Worm (Caenorhabditis elegans) whole organism, L4 larva: ENCODE measurements around the gene nhr-205.

ENCODE experiments used
- F44E2.7 ChIP-seq: fragments of 200-800 bp; sonication (Bioruptor generic); IDR thresholded peaks from 2 replicates; pipeline ENCODE4 v2.1.2; 2022; ENCODE audit warnings: missing genetic modification characterization, missing compliant biosample characterization
- F49E8.2 ChIP-seq: sonication (generic microtip); optimal IDR thresholded peaks from 2 replicates; lab custom pipeline; 2016; ENCODE audit warnings: missing compliant biosample characterization, mild to moderate bottlenecking, missing genetic modification characterization, borderline replicate concordance
- T20F7.1 ChIP-seq: fragments of 200-800 bp; sonication (Bioruptor generic); optimal IDR thresholded peaks from 2 replicates; lab custom pipeline; 2018; ENCODE audit warnings: mild to moderate bottlenecking, missing genetic modification characterization, missing compliant biosample characterization
- T26A8.4 ChIP-seq: fragments of 200-800 bp; sonication (Bioruptor generic); IDR thresholded peaks from 2 replicates; pipeline ENCODE4 v1.3.6; 2022; ENCODE audit warnings: missing genetic modification characterization, missing compliant biosample characterization
- Y105C5A.15 ChIP-seq: fragments of 200-800 bp; sonication (Bioruptor generic); IDR thresholded peaks from 2 replicates; pipeline ENCODE4 v1.3.6; 2022; ENCODE audit warnings: missing genetic modification characterization, missing compliant biosample characterization
- Y5F2A.4 ChIP-seq: fragments of 200-800 bp; sonication (Bioruptor generic); optimal IDR thresholded peaks from 2 replicates; lab custom pipeline; 2018; ENCODE audit warnings: mild to moderate bottlenecking, missing genetic modification characterization, missing compliant biosample characterization
- Y75B8A.6 ChIP-seq: fragments of 200-800 bp; sonication (Bioruptor generic); IDR thresholded peaks from 2 replicates; pipeline ENCODE4 v1.3.6; 2022; ENCODE audit warnings: missing genetic modification reagents, missing genetic modification characterization, missing compliant biosample characterization
- aha-1 ChIP-seq: fragments of 150-350 bp; peaks from one replicate; lab custom pipeline; 2014; ENCODE audit warnings: missing biosample characterization, missing genetic modification characterization
- ama-1 ChIP-seq: fragments of 150-350 bp; optimal IDR thresholded peaks from 2 replicates; lab custom pipeline; 2014; ENCODE audit warnings: inconsistent platforms, mixed read lengths
- ceh-82 ChIP-seq: sonication (generic microtip); optimal IDR thresholded peaks from 2 replicates; lab custom pipeline; 2017; ENCODE audit warnings: missing biosample characterization, missing genetic modification characterization
- cey-2 ChIP-seq: sonication (generic microtip); optimal IDR thresholded peaks from 3 replicates; lab custom pipeline; 2017; ENCODE audit warnings: missing genetic modification characterization, mild to moderate bottlenecking, missing compliant biosample characterization, antibody characterized with exemption, borderline replicate concordance; ENCODE audit not compliant: insufficient read depth
- daf-8 ChIP-seq: fragments of 200-800 bp; sonication (Bioruptor generic); IDR thresholded peaks from 2 replicates; pipeline ENCODE4 v1.3.6; 2022; ENCODE audit warnings: missing genetic modification characterization, missing compliant biosample characterization
- dmd-8 ChIP-seq: fragments of 200-800 bp; sonication (Bioruptor generic); IDR thresholded peaks from 2 replicates; pipeline ENCODE4 v1.3.6; 2022; ENCODE audit warnings: missing genetic modification characterization, missing compliant biosample characterization
- dpl-1 ChIP-seq: fragments of 150-350 bp; optimal IDR thresholded peaks from 2 replicates; lab custom pipeline; 2014; ENCODE audit warnings: missing biosample characterization, missing genetic modification reagents, missing genetic modification characterization
- dve-1 ChIP-seq: sonication (generic microtip); optimal IDR thresholded peaks from 2 replicates; lab custom pipeline; 2017; ENCODE audit warnings: antibody characterized with exemption, mild to moderate bottlenecking, missing genetic modification characterization, missing compliant biosample characterization; ENCODE audit not compliant: insufficient read depth
- egl-43 ChIP-seq: fragments of 200-800 bp; sonication (Bioruptor generic); IDR thresholded peaks from 2 replicates; pipeline ENCODE4 v1.3.6; 2022; ENCODE audit warnings: missing genetic modification reagents, missing genetic modification characterization, missing compliant biosample characterization
- gei-8 ChIP-seq: fragments of 200-800 bp; sonication (Bioruptor generic); optimal IDR thresholded peaks from 2 replicates; lab custom pipeline; 2018; ENCODE audit warnings: mild to moderate bottlenecking, missing genetic modification characterization, missing compliant biosample characterization
- hif-1 ChIP-seq, 2 experiments: sonication (generic microtip); optimal IDR thresholded peaks; 2 replicates each; lab custom pipeline; 2016 to 2017; ENCODE audit warnings: missing compliant biosample characterization in 2 of 2, missing genetic modification characterization in 2 of 2, missing genetic modification reagents in 2 of 2, missing genotype in 2 of 2, mild to moderate bottlenecking in 1 of 2
- hlh-30 ChIP-seq: sonication (generic microtip); optimal IDR thresholded peaks from 2 replicates; lab custom pipeline; 2017; ENCODE audit warnings: antibody characterized with exemption, mild to moderate bottlenecking, missing genetic modification characterization, missing compliant biosample characterization; ENCODE audit not compliant: insufficient read depth
- jun-1 ChIP-seq: fragments of 150-350 bp; optimal IDR thresholded peaks from 2 replicates; lab custom pipeline; 2014; ENCODE audit warnings: missing biosample characterization, missing genetic modification reagents, missing genetic modification characterization
- lin-15B ChIP-seq: fragments of 150-350 bp; sonication (generic microtip); optimal IDR thresholded peaks from 3 replicates; lab custom pipeline; 2014; ENCODE audit warnings: missing biosample characterization, missing genetic modification characterization
- lin-29 ChIP-seq: fragments of 200-800 bp; sonication (Bioruptor generic); IDR thresholded peaks from 2 replicates; pipeline ENCODE4 v1.3.6; 2022; ENCODE audit warnings: missing genetic modification reagents, missing genetic modification characterization, missing compliant biosample characterization
- lir-3 ChIP-seq: sonication (generic microtip); optimal IDR thresholded peaks from 2 replicates; lab custom pipeline; 2016; ENCODE audit warnings: mild to moderate bottlenecking, missing genetic modification characterization, missing compliant biosample characterization
- lsy-2 ChIP-seq, 2 experiments: fragments of 150-350 bp in 1 of 2; sonication (generic microtip) in 1 of 2; optimal IDR thresholded peaks; 2 replicates each; lab custom pipeline; 2014 to 2017; ENCODE audit warnings: missing biosample characterization in 2 of 2, missing genetic modification characterization in 2 of 2
- madf-9 ChIP-seq: fragments of 200-800 bp; sonication (Bioruptor generic); conservative IDR thresholded peaks from 2 replicates; pipeline ENCODE4 v1.3.6; 2022; ENCODE audit warnings: missing genetic modification reagents, missing genetic modification characterization, missing compliant biosample characterization
- mep-1 ChIP-seq: fragments of 150-350 bp; sonication (generic microtip); optimal IDR thresholded peaks from 3 replicates; lab custom pipeline; 2014; ENCODE audit warnings: missing biosample characterization, missing genetic modification characterization
- mes-2 ChIP-seq: sonication (generic microtip); optimal IDR thresholded peaks from 2 replicates; lab custom pipeline; 2016; ENCODE audit warnings: missing genotype, mild to moderate bottlenecking, missing genetic modification characterization, missing compliant biosample characterization; ENCODE audit not compliant: poor library complexity, severe bottlenecking
- nhr-11 ChIP-seq: fragments of 150-350 bp; optimal IDR thresholded peaks from 2 replicates; lab custom pipeline; 2014; ENCODE audit warnings: missing biosample characterization, missing genetic modification characterization
- nhr-111 ChIP-seq: fragments of 200-800 bp; sonication (Bioruptor generic); optimal IDR thresholded peaks from 2 replicates; lab custom pipeline; 2018; ENCODE audit warnings: mild to moderate bottlenecking, missing genetic modification characterization, missing compliant biosample characterization
- nhr-25 ChIP-seq: sonication (generic microtip); optimal IDR thresholded peaks from 2 replicates; lab custom pipeline; 2017; ENCODE audit warnings: missing genetic modification characterization, mild to moderate bottlenecking, missing compliant biosample characterization, antibody characterized with exemption, moderate library complexity, borderline replicate concordance; ENCODE audit not compliant: insufficient read depth
- nhr-28 ChIP-seq: fragments of 150-350 bp; optimal IDR thresholded peaks from 2 replicates; lab custom pipeline; 2014; ENCODE audit warnings: missing biosample characterization, missing genetic modification characterization
- nhr-48 ChIP-seq: sonication (generic microtip); optimal IDR thresholded peaks from 2 replicates; lab custom pipeline; 2016; ENCODE audit warnings: mild to moderate bottlenecking, missing genetic modification characterization, missing compliant biosample characterization
- php-3 ChIP-seq: fragments of 200-800 bp; sonication (Bioruptor generic); IDR thresholded peaks from 2 replicates; pipeline ENCODE4 v1.3.6; 2022; ENCODE audit warnings: missing genetic modification reagents, missing genetic modification characterization, missing compliant biosample characterization
- pqm-1 ChIP-seq: sonication (generic microtip); optimal IDR thresholded peaks from 2 replicates; lab custom pipeline; 2017; ENCODE audit warnings: missing biosample characterization, missing genetic modification characterization
- rbr-2 ChIP-seq: sonication (generic microtip); optimal IDR thresholded peaks from 2 replicates; lab custom pipeline; 2016; ENCODE audit warnings: missing genotype, missing genetic modification characterization, missing compliant biosample characterization
- sdz-12 ChIP-seq: fragments of 200-800 bp; sonication (Bioruptor generic); optimal IDR thresholded peaks from 2 replicates; lab custom pipeline; 2018; ENCODE audit warnings: mild to moderate bottlenecking, missing genetic modification characterization, missing compliant biosample characterization
- set-16 ChIP-seq: fragments of 200-800 bp; sonication (Bioruptor generic); IDR thresholded peaks from 2 replicates; pipeline ENCODE4 v1.3.6; 2022; ENCODE audit warnings: missing genetic modification reagents, missing genetic modification characterization, missing compliant biosample characterization
- spr-3 ChIP-seq: fragments of 200-800 bp; sonication (Bioruptor generic); optimal IDR thresholded peaks from 2 replicates; lab custom pipeline; 2018; ENCODE audit warnings: mild to moderate bottlenecking, missing genetic modification characterization, missing compliant biosample characterization
- tag-97 ChIP-seq: fragments of 200-800 bp; sonication (Bioruptor generic); IDR thresholded peaks from 2 replicates; pipeline ENCODE4 v1.3.6; 2022; ENCODE audit warnings: missing genetic modification characterization, missing compliant biosample characterization
- unc-39 ChIP-seq: sonication (generic microtip); optimal IDR thresholded peaks from 2 replicates; lab custom pipeline; 2017; ENCODE audit warnings: missing biosample characterization, missing genetic modification characterization
- unc-62 ChIP-seq, 3 experiments: fragments of 150-350 bp in 1 of 3; sonication (generic microtip); optimal IDR thresholded peaks in 2 of 3; peaks in 1 of 3; 1 replicate in 1 of 3; 2 replicates in 2 of 3; lab custom pipeline; 2014 to 2017; ENCODE audit warnings: missing biosample characterization in 3 of 3, missing genetic modification characterization in 3 of 3, missing genetic modification reagents in 3 of 3, missing genotype in 1 of 3
- vab-7 ChIP-seq: fragments of 200-800 bp; sonication (Bioruptor generic); IDR thresholded peaks from 2 replicates; pipeline ENCODE4 v1.3.6; 2022; ENCODE audit warnings: missing genetic modification reagents, missing genetic modification characterization, missing compliant biosample characterization

Gene nhr-205

DNA sequence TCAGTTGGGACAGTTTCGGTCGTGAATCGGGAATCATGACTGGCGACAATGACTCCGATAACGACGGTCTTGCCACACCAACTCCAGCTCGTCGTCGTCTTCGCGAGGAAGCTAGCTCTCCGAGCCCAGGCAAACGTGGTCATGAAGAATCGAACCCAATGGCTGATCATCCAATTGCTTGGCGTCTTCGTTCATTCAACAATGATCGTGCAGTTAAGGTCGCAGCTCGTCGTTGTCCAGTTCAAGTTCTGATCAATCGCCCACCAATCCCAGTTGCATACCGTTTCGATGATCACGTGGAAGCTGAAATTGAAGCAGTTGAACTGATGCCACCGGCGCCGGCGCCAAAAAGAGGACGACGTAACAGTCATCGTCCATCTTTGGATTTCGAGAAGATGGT lies 34.4 kb downstream of the nhr-205 start:
- TF ChIP-seq egl-43 (GFP tag; lab: Robert Waterston, UW) (peak; percentile 22; the same call in 1 of the 2 replicates), Y75B8A.6 (GFP tag; lab: Robert Waterston, UW) (no peak), nhr-48 (tag; lab: Kevin White, UChicago) (no peak)

- TF ChIP-seq unc-62 (GFP tag; optimal IDR thresholded peaks at IDR 0.05 in 1 of 2; lab: Kevin White, UChicago) (peak in 1 of 2 experiments; percentile 74), unc-62 (tag; optimal IDR thresholded peaks at IDR 0.05; lab: Kevin White, UChicago) (no peak), unc-39 (tag; lab: Kevin White, UChicago) (no peak), lin-15B (tag; lab: Kevin White, UChicago) (no peak), nhr-28 (tag; lab: Kevin White, UChicago) (peak; percentile 16), lir-3 (tag; lab: Kevin White, UChicago) (no peak), T26A8.4 (GFP tag; lab: Robert Waterston, UW) (0 out of 2 replicates have a peak, but pooled peaks have one; percentile 19), ama-1 (lab: Kevin White, UChicago) (peak; percentile 56), mep-1 (tag; lab: Kevin White, UChicago) (peak; percentile 22), hlh-30 (tag; lab: Kevin White, UChicago) (peak; percentile 7), vab-7 (GFP tag; lab: Robert Waterston, UW) (no peak), nhr-11 (tag; lab: Kevin White, UChicago) (peak; percentile 2), dmd-8 (GFP tag; lab: Robert Waterston, UW) (0 out of 2 replicates have a peak, but pooled peaks have one; percentile 25), aha-1 (peak; percentile 86), nhr-25 (peak; percentile 43), madf-9 (GFP tag; lab: Robert Waterston, UW) (no peak), Y105C5A.15 (GFP tag; lab: Robert Waterston, UW) (no peak), gei-8 (GFP tag; lab: Kevin White, UChicago) (no peak)
These were observed 35.1 kb downstream of the nhr-205 start for ce11 chrV:10046503-10046902.

ce11 chrV:10044735-10045134 lies 36.8 kb downstream of the nhr-205 start:
- TF ChIP-seq hif-1 (tag; optimal IDR thresholded peaks at IDR 0.05; lab: Kevin White, UChicago) (no peak), aha-1 (peak; percentile 29)
- TF ChIP-seq, all 104 proteins: peak for 1

ce11 chrV:10043234-10043796 lies 38.3 kb downstream of the nhr-205 start, which contains the start of gene T06E8.8:
TSS of gene T06E8.8 (plus strand) at chrV:10043746.
- TF ChIP-seq lsy-2 (tag; optimal IDR thresholded peaks at IDR 0.05; lab: Kevin White, UChicago) (peak; percentile 4 to 86), tag-97 (GFP tag; lab: Robert Waterston, UW) (no peak), lin-29 (GFP tag; lab: Robert Waterston, UW) (no peak), T20F7.1 (peak; percentile 3), dpl-1 (GFP tag; lab: Kevin White, UChicago) (no peak), nhr-111 (GFP tag; lab: Kevin White, UChicago) (no peak), ama-1 (lab: Kevin White, UChicago) (no peak), unc-62 (GFP tag; optimal IDR thresholded peaks at IDR 0.05 in 1 of 2; lab: Kevin White, UChicago) (peak in 1 of 2 experiments; percentile 80), unc-62 (tag; optimal IDR thresholded peaks at IDR 0.05; lab: Kevin White, UChicago) (no peak), set-16 (GFP tag; lab: Robert Waterston, UW) (0 out of 2 replicates have a peak, but pooled peaks have one; percentile 11), nhr-48 (tag; lab: Kevin White, UChicago) (peak; percentile 63), pqm-1 (tag; lab: Kevin White, UChicago) (no peak), php-3 (no peak), lin-15B (tag; lab: Kevin White, UChicago) (no peak), mep-1 (tag; lab: Kevin White, UChicago) (peak; percentile 69), unc-39 (tag; lab: Kevin White, UChicago) (no peak), Y5F2A.4 (GFP tag; lab: Kevin White, UChicago) (no peak), lir-3 (tag; lab: Kevin White, UChicago) (no peak), daf-8 (GFP tag; lab: Robert Waterston, UW) (no peak), dve-1 (peak; percentile 67), mes-2 (tag; lab: Kevin White, UChicago) (peak; percentile 51), sdz-12 (GFP tag; lab: Kevin White, UChicago) (no peak), spr-3 (GFP tag; lab: Kevin White, UChicago) (no peak), cey-2 (tag; lab: Kevin White, UChicago) (no peak), ceh-82 (no peak), rbr-2 (tag; lab: Kevin White, UChicago) (peak; percentile 39), F49E8.2 (tag; lab: Kevin White, UChicago) (no peak), F44E2.7 (GFP tag; lab: Robert Waterston, UW) (no peak), jun-1 (tag; lab: Kevin White, UChicago) (no peak), madf-9 (GFP tag; lab: Robert Waterston, UW) (no peak)
